Worm (Caenorhabditis elegans) whole organism, mixed stage, embryonic: ENCODE measurements around the gene cat-4.

Source experiments
- M03D4.4 ChIP-seq: sonication (generic microtip); optimal IDR thresholded peaks from 2 replicates; lab custom pipeline; 2017; ENCODE audit warnings: mild to moderate bottlenecking, missing genetic modification characterization, missing compliant biosample characterization
- elt-3 ChIP-seq: fragments of 150-350 bp; optimal IDR thresholded peaks from 2 replicates; lab custom pipeline; 2014; ENCODE audit warnings: missing biosample characterization, missing genetic modification characterization
- lin-13 ChIP-seq: fragments of 150-350 bp; optimal IDR thresholded peaks from 2 replicates; lab custom pipeline; 2014; ENCODE audit warnings: missing biosample characterization, missing genetic modification characterization
- lsy-2 ChIP-seq: fragments of 150-350 bp; optimal IDR thresholded peaks from 2 replicates; lab custom pipeline; 2014; ENCODE audit warnings: missing biosample characterization, missing genetic modification characterization
- mab-5 ChIP-seq: fragments of 150-350 bp; optimal IDR thresholded peaks from 2 replicates; lab custom pipeline; 2014; ENCODE audit warnings: missing biosample characterization, missing genetic modification characterization
- mep-1 ChIP-seq: fragments of 150-350 bp; optimal IDR thresholded peaks from 2 replicates; lab custom pipeline; 2017; ENCODE audit warnings: missing biosample characterization, missing genetic modification reagents, missing genetic modification characterization, inconsistent platforms
- nhr-12 ChIP-seq: fragments of 150-350 bp; optimal IDR thresholded peaks from 2 replicates; lab custom pipeline; 2014; ENCODE audit warnings: missing biosample characterization, missing genetic modification characterization
- nhr-237 ChIP-seq: fragments of 150-350 bp; optimal IDR thresholded peaks from 2 replicates; lab custom pipeline; 2014; ENCODE audit warnings: missing biosample characterization, missing genetic modification characterization
- nhr-28 ChIP-seq: fragments of 150-350 bp; optimal IDR thresholded peaks from 2 replicates; lab custom pipeline; 2014; ENCODE audit warnings: missing biosample characterization, missing genetic modification characterization
- nhr-76 ChIP-seq: sonication (generic microtip); optimal IDR thresholded peaks from 2 replicates; lab custom pipeline; 2017; ENCODE audit warnings: missing biosample characterization, missing genetic modification characterization
- pha-4 ChIP-seq: fragments of 150-350 bp; optimal IDR thresholded peaks from 2 replicates; lab custom pipeline; 2018; ENCODE audit warnings: missing biosample characterization, missing genetic modification reagents, missing genetic modification characterization
- snpc-4 ChIP-seq: fragments of 150-350 bp; optimal IDR thresholded peaks from 2 replicates; lab custom pipeline; 2014; ENCODE audit warnings: missing biosample characterization, missing genetic modification characterization
- unc-39 ChIP-seq: fragments of 150-350 bp; optimal IDR thresholded peaks from 2 replicates; lab custom pipeline; 2014; ENCODE audit warnings: missing biosample characterization, missing genetic modification characterization
- unc-62 ChIP-seq: fragments of 150-350 bp; optimal IDR thresholded peaks from 2 replicates; lab custom pipeline; 2014; ENCODE audit warnings: missing biosample characterization, missing genetic modification reagents, missing genetic modification characterization

ce11 chrV:10562817-10563216, 1.9 kb upstream of the cat-4 start:
- TF ChIP-seq nhr-28 (tag; lab: Kevin White, UChicago) (no peak), lsy-2 (tag; lab: Kevin White, UChicago) (no peak), pha-4 (tag; lab: Kevin White, UChicago) (no peak), snpc-4 (no peak), nhr-12 (tag; lab: Kevin White, UChicago) (no peak), lin-13 (tag; lab: Kevin White, UChicago) (no peak), unc-39 (no peak), mep-1 (tag; lab: Kevin White, UChicago) (no peak), nhr-76 (tag; lab: Kevin White, UChicago) (no peak), elt-3 (tag; lab: Kevin White, UChicago) (no peak), unc-62 (GFP tag; lab: Kevin White, UChicago) (no peak), nhr-237 (tag; lab: Kevin White, UChicago) (no peak), mab-5 (tag; lab: Kevin White, UChicago) (no peak), M03D4.4 (tag; lab: Kevin White, UChicago) (no peak)
